Fruit fly (Drosophila melanogaster) whole organism, embryonic: Measurements from ENCODE around the gene CtsF.

ENCODE experiments used
- CG15073 ChIP-seq: fragments of 200-800 bp; sonication (Bioruptor generic); optimal IDR thresholded peaks from 2 replicates; lab custom pipeline; 2016; ENCODE audit warnings: missing biosample characterization, missing genetic modification characterization
- Ets97D ChIP-seq: fragments of 200-800 bp; sonication (Bioruptor generic); optimal IDR thresholded peaks from 3 replicates; lab custom pipeline; 2016; ENCODE audit warnings: missing biosample characterization, missing genetic modification characterization
- prd ChIP-seq, 3 experiments: fragments of >200 bp in 2 of 3; fragments of 200-800 bp in 1 of 3; sonication (Bioruptor generic) in 1 of 3; optimal IDR thresholded peaks in 2 of 3; IDR thresholded peaks in 1 of 3; 2 replicates in 2 of 3; 3 replicates in 1 of 3; pipeline versions ENCODE4 v1.3.6 to Lab custom; 2017 to 2022; ENCODE audit warnings: missing biosample characterization in 1 of 3, missing genetic modification characterization in 1 of 3
- sens ChIP-seq: fragments of 200-800 bp; sonication (Bioruptor generic); peaks from one replicate; lab custom pipeline; 2016; ENCODE audit warnings: missing biosample characterization, missing genetic modification characterization

Gene CtsF

DNA sequence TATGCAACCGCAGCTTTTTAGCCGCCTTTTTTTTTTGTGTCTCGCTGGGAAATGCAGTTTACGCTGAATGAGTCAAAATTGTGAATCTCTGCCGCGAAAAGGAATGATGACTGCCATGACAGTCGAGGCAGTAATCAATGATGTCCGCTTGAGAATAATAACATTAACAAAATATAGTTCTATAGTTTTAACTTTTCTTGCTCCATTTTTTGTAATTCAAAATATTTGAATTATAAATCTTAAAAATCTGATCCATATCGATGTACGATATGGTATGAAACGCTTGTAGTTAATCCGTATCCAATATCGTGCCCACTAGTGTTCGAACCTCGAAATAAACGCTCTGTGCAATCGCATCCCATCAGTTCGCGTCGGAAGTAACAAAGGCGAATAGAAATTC is 63.7 kb downstream of the CtsF start:
- no peak for TF ChIP-seq prd (optimal IDR thresholded peaks at IDR 0.05; lab: Kevin White, UChicago)
- 0 out of 3 replicates have a peak, but pooled peaks have one; percentile 4 for TF ChIP-seq prd (GFP tag; IDR thresholded peaks at IDR 0.05; lab: Robert Waterston, UW)
- TF ChIP-seq Ets97D = no peak
- TF ChIP-seq CG15073 (GFP tag; lab: Kevin White, UChicago) = peak; percentile 81
- TF ChIP-seq sens = peak; percentile 81
